Fruit fly (Drosophila melanogaster) Kc167 (cell line): ENCODE results near the gene Cyt-c1L.

Experiments used
- Myc ChIP-seq: fragments of >200 bp; optimal IDR thresholded peaks from 2 replicates; lab custom pipeline; 2017; ENCODE audit warnings: missing external identifiers
- Sin3A ChIP-seq: fragments of >200 bp; optimal IDR thresholded peaks from 2 replicates; lab custom pipeline; 2018; ENCODE audit warnings: missing external identifiers
- h ChIP-seq: fragments of >200 bp; optimal IDR thresholded peaks from 3 replicates; lab custom pipeline; 2018; ENCODE audit warnings: missing external identifiers
- insv ChIP-seq: fragments of >200 bp; optimal IDR thresholded peaks from 3 replicates; lab custom pipeline; 2018; ENCODE audit warnings: missing external identifiers
- psq ChIP-seq: fragments of >200 bp; optimal IDR thresholded peaks from 2 replicates; lab custom pipeline; 2017; ENCODE audit warnings: missing external identifiers
- ttk ChIP-seq: sonication (Bioruptor generic); optimal IDR thresholded peaks from 2 replicates; lab custom pipeline; 2017; ENCODE audit warnings: missing external identifiers

- TF ChIP-seq ttk (lab: Kevin White, UChicago): no peak
- no peak for TF ChIP-seq insv (lab: Kevin White, UChicago)
- no peak for TF ChIP-seq h (lab: Kevin White, UChicago)
- TF ChIP-seq psq (lab: Kevin White, UChicago): no peak
- no peak for TF ChIP-seq Sin3A
- no peak for TF ChIP-seq Myc (lab: Kevin White, UChicago)
These were observed 3.9 kb downstream of the Cyt-c1L start, which contains the start of gene CG11899 for dm6 chr3R:29199807-29200693.
